Worm (Caenorhabditis elegans): Measurements from ENCODE around the gene fos-1.

fos-1 gene

DNA sequence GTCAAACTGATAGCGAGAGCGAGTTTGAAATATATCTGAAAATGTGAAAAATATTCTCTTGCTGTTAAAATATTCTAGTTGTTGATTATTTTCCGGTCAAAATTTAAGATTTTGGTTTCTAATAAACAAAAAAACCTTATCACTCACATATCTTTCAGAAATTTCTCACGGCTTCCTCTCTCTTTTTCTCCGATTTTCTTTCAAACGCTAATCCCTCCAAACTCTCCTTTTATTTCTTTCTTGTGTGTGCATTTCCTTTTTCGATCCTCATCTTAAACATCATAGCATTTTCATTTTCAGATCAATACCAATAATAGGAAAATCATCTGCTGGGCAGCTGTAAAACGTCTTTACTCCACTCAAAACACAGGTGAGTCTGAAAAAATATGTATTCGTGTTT is at the start of gene fos-1:
Gene fos-1, plus strand, starts transcription at position 301 of the 400 bp plus-strand sequence.
- TF ChIP-seq flt-1 (GFP tag; IDR thresholded peaks at IDR 0.05): no peak
- no peak for TF ChIP-seq ets-7 (tag; optimal IDR thresholded peaks at IDR 0.05)

ce11 chrV:5954747-5955146 is 48.7 kb upstream of the fos-1 start, which contains the start of gene M03F8.6:
Gene M03F8.6 (minus strand): TSS chrV:5954847.
- TF ChIP-seq ceh-13 (GFP tag; optimal IDR thresholded peaks at IDR 0.05) (no peak), aly-1 (tag; optimal IDR thresholded peaks at IDR 0.05) (no peak), pes-1 (GFP tag; IDR thresholded peaks at IDR 0.05) (no peak), hmbx-1 (tag; optimal IDR thresholded peaks at IDR 0.05) (no peak), sea-1 (GFP tag; conservative IDR thresholded peaks at IDR 0.05) (no peak), ama-1 (optimal IDR thresholded peaks at IDR 0.05) (no peak), scrt-1 (GFP tag; IDR thresholded peaks at IDR 0.05) (no peak), tbx-37 (GFP tag; conservative IDR thresholded peaks at IDR 0.05) (no peak), hmg-4 (GFP tag; optimal IDR thresholded peaks at IDR 0.05) (no peak), tbx-11 (GFP tag; IDR thresholded peaks at IDR 0.05) (no peak), tra-4 (tag; optimal IDR thresholded peaks at IDR 0.05) (no peak), ets-7 (tag; optimal IDR thresholded peaks at IDR 0.05) (no peak), B0310.2 (tag; optimal IDR thresholded peaks at IDR 0.05) (no peak), flt-1 (GFP tag; IDR thresholded peaks at IDR 0.05) (no peak)

ce11 chrV:5955627-5956026 is 47.8 kb upstream of the fos-1 start:
- no peak for TF ChIP-seq tra-4 (tag; optimal IDR thresholded peaks at IDR 0.05)
- no peak for TF ChIP-seq ama-1 (optimal IDR thresholded peaks at IDR 0.05)
- TF ChIP-seq scrt-1 (GFP tag; IDR thresholded peaks at IDR 0.05): no peak
- no peak for TF ChIP-seq B0310.2 (tag; optimal IDR thresholded peaks at IDR 0.05)
- no peak for TF ChIP-seq hnd-1 (tag; optimal IDR thresholded peaks at IDR 0.05)
- TF ChIP-seq flt-1 (GFP tag; IDR thresholded peaks at IDR 0.05): no peak
- TF ChIP-seq sea-1 (GFP tag; conservative IDR thresholded peaks at IDR 0.05): no peak
- TF ChIP-seq hmg-4 (GFP tag; optimal IDR thresholded peaks at IDR 0.05): no peak
- no peak for TF ChIP-seq tbx-37 (GFP tag; conservative IDR thresholded peaks at IDR 0.05)
- TF ChIP-seq ceh-36 (tag; optimal IDR thresholded peaks at IDR 0.05): no peak

ce11 chrV:5961516-5961915 is 41.9 kb upstream of the fos-1 start, which contains the start of gene mcp-1:
Gene mcp-1 (plus strand): TSS chrV:5961807.
- no peak for TF ChIP-seq aly-1 (tag; optimal IDR thresholded peaks at IDR 0.05)
- TF ChIP-seq tbx-37 (GFP tag; conservative IDR thresholded peaks at IDR 0.05): no peak
- no peak for TF ChIP-seq hmg-4 (GFP tag; optimal IDR thresholded peaks at IDR 0.05)

- TF ChIP-seq F13C5.2 (tag; optimal IDR thresholded peaks at IDR 0.05) (no peak), flt-1 (GFP tag; IDR thresholded peaks at IDR 0.05) (no peak), scrt-1 (GFP tag; IDR thresholded peaks at IDR 0.05) (no peak), tra-4 (tag; optimal IDR thresholded peaks at IDR 0.05) (no peak), B0310.2 (tag; optimal IDR thresholded peaks at IDR 0.05) (no peak), aly-1 (tag; optimal IDR thresholded peaks at IDR 0.05) (no peak), hmg-4 (GFP tag; optimal IDR thresholded peaks at IDR 0.05) (no peak), tbx-37 (GFP tag; conservative IDR thresholded peaks at IDR 0.05) (no peak), hnd-1 (tag; optimal IDR thresholded peaks at IDR 0.05) (no peak), ceh-36 (tag; optimal IDR thresholded peaks at IDR 0.05) (no peak), sea-1 (GFP tag; conservative IDR thresholded peaks at IDR 0.05) (no peak), hmbx-1 (tag; optimal IDR thresholded peaks at IDR 0.05) (no peak), ets-7 (tag; optimal IDR thresholded peaks at IDR 0.05) (no peak), ceh-13 (GFP tag; optimal IDR thresholded peaks at IDR 0.05) (no peak), tbx-11 (GFP tag; IDR thresholded peaks at IDR 0.05) (no peak), ama-1 (optimal IDR thresholded peaks at IDR 0.05) (no peak), pes-1 (GFP tag; IDR thresholded peaks at IDR 0.05) (no peak)
Measured at ce11 chrV:5963092-5963491, 40.3 kb upstream of the fos-1 start.

- no peak for TF ChIP-seq tra-4 (tag; optimal IDR thresholded peaks at IDR 0.05)
- no peak for TF ChIP-seq tbx-11 (GFP tag; IDR thresholded peaks at IDR 0.05)
- no peak for TF ChIP-seq hmbx-1 (tag; optimal IDR thresholded peaks at IDR 0.05)
- no peak for TF ChIP-seq ets-7 (tag; optimal IDR thresholded peaks at IDR 0.05)
- no peak for TF ChIP-seq pes-1 (GFP tag; IDR thresholded peaks at IDR 0.05)
- TF ChIP-seq hmg-4 (GFP tag; optimal IDR thresholded peaks at IDR 0.05): no peak
- no peak for TF ChIP-seq flt-1 (GFP tag; IDR thresholded peaks at IDR 0.05)
- TF ChIP-seq ama-1 (optimal IDR thresholded peaks at IDR 0.05): no peak
- TF ChIP-seq hnd-1 (tag; optimal IDR thresholded peaks at IDR 0.05): no peak
- TF ChIP-seq F13C5.2 (tag; optimal IDR thresholded peaks at IDR 0.05): no peak
- TF ChIP-seq sea-1 (GFP tag; conservative IDR thresholded peaks at IDR 0.05): no peak
- no peak for TF ChIP-seq tbx-37 (GFP tag; conservative IDR thresholded peaks at IDR 0.05)
- TF ChIP-seq scrt-1 (GFP tag; IDR thresholded peaks at IDR 0.05): no peak
- TF ChIP-seq aly-1 (tag; optimal IDR thresholded peaks at IDR 0.05): no peak
- no peak for TF ChIP-seq ceh-13 (GFP tag; optimal IDR thresholded peaks at IDR 0.05)
- no peak for TF ChIP-seq ceh-36 (tag; optimal IDR thresholded peaks at IDR 0.05)
- TF ChIP-seq B0310.2 (tag; optimal IDR thresholded peaks at IDR 0.05): no peak
Measured at ce11 chrV:5963696-5964095, 39.7 kb upstream of the fos-1 start, which contains the start of gene pcm-1. Gene pcm-1 (minus strand): TSS chrV:5963882.

DNA sequence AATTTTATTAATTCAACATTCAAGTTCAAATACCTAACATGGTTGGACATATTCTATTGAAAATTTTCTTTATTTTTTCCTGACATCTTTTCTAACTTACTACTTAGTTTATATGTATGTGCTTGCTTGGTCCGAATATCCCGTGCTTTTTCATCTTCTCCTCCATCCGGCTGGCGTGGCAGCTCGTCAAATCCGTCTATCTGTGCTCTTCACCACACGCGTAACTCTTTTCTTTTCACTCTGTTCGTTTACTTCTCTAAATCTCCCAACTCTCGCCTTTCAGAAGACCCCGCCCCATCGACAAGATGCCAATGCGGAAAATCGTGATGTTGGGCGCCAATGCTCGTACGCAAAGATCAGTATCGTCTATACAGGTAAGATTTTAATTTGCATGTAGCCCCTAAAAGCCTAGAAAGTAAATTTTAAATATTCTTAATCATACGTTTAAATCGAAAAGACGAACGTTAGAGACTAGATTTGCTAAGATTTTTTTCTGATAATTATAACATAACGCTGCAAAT is 38.7 kb upstream of the fos-1 start:
- no peak for TF ChIP-seq ama-1 (optimal IDR thresholded peaks at IDR 0.05)
- no peak for TF ChIP-seq hmbx-1 (tag; optimal IDR thresholded peaks at IDR 0.05)
- TF ChIP-seq ceh-13 (GFP tag; optimal IDR thresholded peaks at IDR 0.05): no peak
- TF ChIP-seq hnd-1 (tag; optimal IDR thresholded peaks at IDR 0.05): no peak
- TF ChIP-seq tra-4 (tag; optimal IDR thresholded peaks at IDR 0.05): no peak
- no peak for TF ChIP-seq ets-7 (tag; optimal IDR thresholded peaks at IDR 0.05)
- TF ChIP-seq B0310.2 (tag; optimal IDR thresholded peaks at IDR 0.05): no peak
- no peak for TF ChIP-seq hmg-4 (GFP tag; optimal IDR thresholded peaks at IDR 0.05)
- no peak for TF ChIP-seq tbx-37 (GFP tag; conservative IDR thresholded peaks at IDR 0.05)
- no peak for TF ChIP-seq sea-1 (GFP tag; conservative IDR thresholded peaks at IDR 0.05)
- no peak for TF ChIP-seq tbx-11 (GFP tag; IDR thresholded peaks at IDR 0.05)
- no peak for TF ChIP-seq aly-1 (tag; optimal IDR thresholded peaks at IDR 0.05)
- TF ChIP-seq F13C5.2 (tag; optimal IDR thresholded peaks at IDR 0.05): no peak

DNA sequence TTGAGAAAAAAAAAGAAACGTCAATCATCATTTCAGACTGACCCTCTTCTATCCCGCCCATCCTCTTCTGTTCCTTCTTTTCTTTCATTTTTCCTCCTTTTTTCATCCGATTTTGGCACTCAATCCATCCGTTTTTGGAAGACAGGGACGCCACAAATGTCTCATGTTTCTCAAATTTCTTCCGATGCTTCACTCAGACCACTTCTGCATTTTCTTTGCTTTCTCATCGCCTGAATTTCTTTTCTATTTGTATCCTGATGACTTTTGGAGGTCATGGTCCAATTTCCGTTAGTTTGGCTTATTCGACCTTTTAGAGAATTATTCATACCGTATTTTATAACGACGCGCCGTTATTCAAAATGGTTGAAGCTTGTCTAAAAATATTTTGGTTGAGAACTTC is 30.8 kb upstream of the fos-1 start:
- TF ChIP-seq ceh-36 (tag; optimal IDR thresholded peaks at IDR 0.05) (no peak), F13C5.2 (tag; optimal IDR thresholded peaks at IDR 0.05) (no peak), tbx-11 (GFP tag; IDR thresholded peaks at IDR 0.05) (no peak), aly-1 (tag; optimal IDR thresholded peaks at IDR 0.05) (no peak), ceh-13 (GFP tag; optimal IDR thresholded peaks at IDR 0.05) (no peak), pes-1 (GFP tag; IDR thresholded peaks at IDR 0.05) (no peak), hnd-1 (tag; optimal IDR thresholded peaks at IDR 0.05) (no peak), sea-1 (GFP tag; conservative IDR thresholded peaks at IDR 0.05) (no peak), tra-4 (tag; optimal IDR thresholded peaks at IDR 0.05) (no peak), tbx-37 (GFP tag; conservative IDR thresholded peaks at IDR 0.05) (no peak), B0310.2 (tag; optimal IDR thresholded peaks at IDR 0.05) (no peak), ets-7 (tag; optimal IDR thresholded peaks at IDR 0.05) (no peak), flt-1 (GFP tag; IDR thresholded peaks at IDR 0.05) (no peak), scrt-1 (GFP tag; IDR thresholded peaks at IDR 0.05) (no peak), hmbx-1 (tag; optimal IDR thresholded peaks at IDR 0.05) (no peak), hmg-4 (GFP tag; optimal IDR thresholded peaks at IDR 0.05) (no peak), ama-1 (optimal IDR thresholded peaks at IDR 0.05) (no peak)
